Fruit fly (Drosophila melanogaster) whole organism, embryonic: ENCODE measurements around the gene CG15767.

Experiments used
- CG8478 ChIP-seq: fragments of >200 bp; optimal IDR thresholded peaks from 2 replicates; lab custom pipeline; 2018
- CG9609 ChIP-seq: fragments of 200-800 bp; sonication (Bioruptor generic); optimal IDR thresholded peaks from 3 replicates; lab custom pipeline; 2016; ENCODE audit warnings: missing biosample characterization, missing genetic modification characterization
- CG9817 ChIP-seq: fragments of 200-800 bp; sonication (Bioruptor generic); optimal IDR thresholded peaks from 2 replicates; lab custom pipeline; 2018; ENCODE audit warnings: missing biosample characterization, mild to moderate bottlenecking, missing genetic modification characterization, moderate library complexity
- D ChIP-seq, 2 experiments: fragments of 200-800 bp in 1 of 2; fragments of >200 bp in 1 of 2; sonication (Bioruptor generic) in 1 of 2; optimal IDR thresholded peaks; 2 replicates in 1 of 2; 3 replicates in 1 of 2; lab custom pipeline; 2017; ENCODE audit warnings: mild to moderate bottlenecking in 1 of 2, missing biosample characterization in 1 of 2, missing genetic modification characterization in 1 of 2, missing genetic modification reagents in 1 of 2
- ac ChIP-seq: fragments of 200-800 bp; sonication (Bioruptor generic); optimal IDR thresholded peaks from 3 replicates; lab custom pipeline; 2017; ENCODE audit warnings: missing biosample characterization, mild to moderate bottlenecking, missing genetic modification characterization
- ttk ChIP-seq: fragments of 200-800 bp; sonication (Bioruptor generic); IDR thresholded peaks from 2 replicates; pipeline ENCODE4 v2.1.2; 2022; ENCODE audit warnings: missing biosample characterization, missing genetic modification characterization

DNA sequence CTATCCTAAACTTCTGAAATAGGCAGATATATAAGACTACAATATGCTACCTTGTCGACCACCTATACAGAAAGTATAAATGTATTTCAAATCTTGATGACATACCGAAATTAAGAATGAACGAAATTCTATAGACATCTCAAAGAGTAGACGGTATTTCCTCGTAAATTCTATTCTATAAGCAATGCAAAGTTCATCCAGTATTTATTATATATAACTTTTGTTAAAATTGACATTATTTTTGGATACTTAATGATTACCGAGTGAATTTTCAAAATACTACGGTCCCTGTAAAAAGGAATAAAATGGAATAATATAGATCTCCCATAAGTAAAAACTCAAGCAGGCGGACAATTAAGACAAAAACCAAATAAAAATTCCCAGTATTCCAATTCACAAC is at the start of gene CG15767:
- TF ChIP-seq ac (GFP tag; lab: Kevin White, UChicago) (no peak), CG9609 (GFP tag; lab: Kevin White, UChicago) (no peak), CG9817 (tag; lab: Kevin White, UChicago) (no peak), CG8478 (lab: Kevin White, UChicago) (no peak), D (optimal IDR thresholded peaks at IDR 0.05; lab: Kevin White, UChicago) (no peak), D (GFP tag; optimal IDR thresholded peaks at IDR 0.05; lab: Kevin White, UChicago) (no peak), ttk (GFP tag; lab: Robert Waterston, UW) (no peak)
